Fruit fly (Drosophila melanogaster) whole organism, embryonic: Measurements from ENCODE around the gene Tctp.
A peak's percentile ranks its signal among the peaks of the same experiment; 100 is the strongest.

ENCODE experiments used
- Antp ChIP-seq: fragments of 200-800 bp; sonication (Bioruptor generic); optimal IDR thresholded peaks from 3 replicates; lab custom pipeline; 2016; ENCODE audit warnings: missing biosample characterization, missing genetic modification characterization
- C15 ChIP-seq: fragments of 200-800 bp; sonication (Bioruptor generic); IDR thresholded peaks from 3 replicates; pipeline ENCODE4 v1.3.6; 2022; ENCODE audit warnings: missing biosample characterization, missing genetic modification characterization
- CG13894 ChIP-seq: fragments of 200-800 bp; sonication (Bioruptor generic); optimal IDR thresholded peaks from 3 replicates; lab custom pipeline; 2018; ENCODE audit warnings: missing biosample characterization, mild to moderate bottlenecking, missing genetic modification characterization, moderate library complexity
- CG14050 ChIP-seq: fragments of 200-800 bp; sonication (Bioruptor generic); IDR thresholded peaks from 3 replicates; pipeline ENCODE4 v1.3.6; 2022; ENCODE audit warnings: missing biosample characterization, missing genetic modification characterization
- CG14441 ChIP-seq: fragments of 200-800 bp; sonication (Bioruptor generic); IDR thresholded peaks from 2 replicates; pipeline ENCODE4 v1.3.6; 2022; ENCODE audit warnings: missing biosample characterization, missing genetic modification characterization
- CG1529 ChIP-seq: fragments of 200-800 bp; sonication (Bioruptor generic); optimal IDR thresholded peaks from 3 replicates; lab custom pipeline; 2018; ENCODE audit warnings: missing biosample characterization, missing genetic modification characterization
- CG2199 ChIP-seq: fragments of 200-800 bp; sonication (Bioruptor generic); IDR thresholded peaks from 3 replicates; pipeline ENCODE4 v1.3.6; 2022; ENCODE audit warnings: missing biosample characterization, missing genetic modification characterization
- CG3281 ChIP-seq: fragments of 200-800 bp; sonication (Bioruptor generic); optimal IDR thresholded peaks from 3 replicates; lab custom pipeline; 2017; ENCODE audit warnings: missing biosample characterization, mild to moderate bottlenecking, missing genetic modification characterization
- CG33557 ChIP-seq: fragments of 200-800 bp; sonication (Bioruptor generic); optimal IDR thresholded peaks from 2 replicates; lab custom pipeline; 2019; ENCODE audit warnings: missing biosample characterization, mild to moderate bottlenecking, missing genetic modification characterization, moderate library complexity
- CG34376 ChIP-seq: fragments of 200-800 bp; sonication (Bioruptor generic); optimal IDR thresholded peaks from 2 replicates; lab custom pipeline; 2018; ENCODE audit warnings: missing biosample characterization, mild to moderate bottlenecking, missing genetic modification characterization
- CG43689 ChIP-seq: fragments of 200-800 bp; sonication (Bioruptor generic); IDR thresholded peaks from 2 replicates; pipeline ENCODE4 v1.3.6; 2022; ENCODE audit warnings: missing biosample characterization, missing genetic modification characterization
- CG4854 ChIP-seq: fragments of 200-800 bp; sonication (Bioruptor generic); optimal IDR thresholded peaks from 2 replicates; lab custom pipeline; 2016; ENCODE audit warnings: missing biosample characterization, missing genetic modification characterization, inconsistent platforms
- CG9727 ChIP-seq: fragments of 200-800 bp; sonication (Bioruptor generic); optimal IDR thresholded peaks from 3 replicates; lab custom pipeline; 2017; ENCODE audit warnings: missing biosample characterization, mild to moderate bottlenecking, missing genetic modification characterization
- CrebB ChIP-seq: fragments of 200-800 bp; sonication (Bioruptor generic); optimal IDR thresholded peaks from 3 replicates; lab custom pipeline; 2018; ENCODE audit warnings: missing biosample characterization, mild to moderate bottlenecking, missing genetic modification characterization
- Doc3 ChIP-seq: fragments of 200-800 bp; sonication (Bioruptor generic); IDR thresholded peaks from 3 replicates; pipeline ENCODE4 v1.3.6; 2022; ENCODE audit warnings: missing biosample characterization, missing genetic modification characterization; ENCODE audit not compliant: partially characterized antibody
- HLH3B ChIP-seq: fragments of 200-800 bp; sonication (Bioruptor generic); IDR thresholded peaks from 2 replicates; pipeline ENCODE4 v1.3.6; 2022; ENCODE audit warnings: missing biosample characterization, missing genetic modification characterization
- HmgZ ChIP-seq: fragments of 200-800 bp; sonication (Bioruptor generic); optimal IDR thresholded peaks from 2 replicates; lab custom pipeline; 2018; ENCODE audit warnings: missing biosample characterization, mild to moderate bottlenecking, missing genetic modification characterization
- Hmr ChIP-seq: fragments of 200-800 bp; sonication (Bioruptor generic); optimal IDR thresholded peaks from 3 replicates; lab custom pipeline; 2017; ENCODE audit warnings: mild to moderate bottlenecking, missing biosample characterization, missing genetic modification reagents, missing genetic modification characterization
- Hmx ChIP-seq: fragments of 200-800 bp; sonication (Bioruptor generic); optimal IDR thresholded peaks from 2 replicates; lab custom pipeline; 2016; ENCODE audit warnings: missing biosample characterization, missing genetic modification characterization
- MESR4 ChIP-seq: fragments of 200-800 bp; sonication (Bioruptor generic); optimal IDR thresholded peaks from 2 replicates; lab custom pipeline; 2018; ENCODE audit warnings: missing biosample characterization, mild to moderate bottlenecking, missing genetic modification characterization, moderate library complexity
- Oaz ChIP-seq: fragments of 200-800 bp; sonication (Bioruptor generic); IDR thresholded peaks from 2 replicates; pipeline ENCODE4 v1.3.6; 2022; ENCODE audit warnings: missing biosample characterization, missing genetic modification characterization
- Oli ChIP-seq: fragments of 200-800 bp; sonication (Bioruptor generic); optimal IDR thresholded peaks from 2 replicates; lab custom pipeline; 2018; ENCODE audit warnings: missing biosample characterization, mild to moderate bottlenecking, missing genetic modification characterization, moderate library complexity
- Opbp ChIP-seq: fragments of 200-800 bp; sonication (Bioruptor generic); IDR thresholded peaks from 3 replicates; pipeline ENCODE4 v1.3.6; 2022; ENCODE audit warnings: missing biosample characterization, missing genetic modification characterization; ENCODE audit not compliant: partially characterized antibody
- Xbp1 ChIP-seq: fragments of 200-800 bp; sonication (Bioruptor generic); optimal IDR thresholded peaks from 3 replicates; lab custom pipeline; 2016; ENCODE audit warnings: missing biosample characterization, mild to moderate bottlenecking, missing genetic modification characterization
- Xrp1 ChIP-seq: fragments of 200-800 bp; sonication (Bioruptor generic); IDR thresholded peaks from 2 replicates; pipeline ENCODE4 v1.3.6; 2022; ENCODE audit warnings: missing biosample characterization, missing genetic modification characterization
- al ChIP-seq: fragments of 200-800 bp; sonication (Bioruptor generic); IDR thresholded peaks from 2 replicates; pipeline ENCODE4 v1.3.6; 2022; ENCODE audit warnings: missing biosample characterization, missing genetic modification characterization
- ap ChIP-seq: fragments of 200-800 bp; sonication (Bioruptor generic); IDR thresholded peaks from 2 replicates; pipeline ENCODE4 v1.3.6; 2022; ENCODE audit warnings: missing biosample characterization, missing genetic modification characterization
- bigmax ChIP-seq: fragments of 200-800 bp; sonication (Bioruptor generic); optimal IDR thresholded peaks from 2 replicates; lab custom pipeline; 2018; ENCODE audit warnings: missing biosample characterization, mild to moderate bottlenecking, missing genetic modification characterization
- btn ChIP-seq: fragments of 200-800 bp; sonication (Bioruptor generic); optimal IDR thresholded peaks from 2 replicates; lab custom pipeline; 2016; ENCODE audit warnings: missing biosample characterization, missing genetic modification characterization
- chn ChIP-seq: fragments of 200-800 bp; sonication (Bioruptor generic); optimal IDR thresholded peaks from 2 replicates; lab custom pipeline; 2016; ENCODE audit warnings: missing biosample characterization, missing genetic modification characterization
- corto ChIP-seq: fragments of 200-800 bp; sonication (Bioruptor generic); optimal IDR thresholded peaks from 2 replicates; lab custom pipeline; 2016; ENCODE audit warnings: missing biosample characterization, mild to moderate bottlenecking, missing genetic modification characterization, moderate library complexity
- dysf ChIP-seq: fragments of 200-800 bp; sonication (Bioruptor generic); IDR thresholded peaks from 3 replicates; pipeline ENCODE4 v1.3.6; 2022; ENCODE audit warnings: missing biosample characterization, missing genetic modification characterization
- ems ChIP-seq: fragments of 200-800 bp; sonication (Bioruptor generic); optimal IDR thresholded peaks from 3 replicates; lab custom pipeline; 2016; ENCODE audit warnings: missing biosample characterization, missing genetic modification characterization
- gfzf ChIP-seq: fragments of 200-800 bp; sonication (Bioruptor generic); optimal IDR thresholded peaks from 2 replicates; lab custom pipeline; 2016; ENCODE audit warnings: missing biosample characterization, mild to moderate bottlenecking, missing genetic modification characterization, moderate library complexity
- inv ChIP-seq: fragments of 200-800 bp; sonication (Bioruptor generic); IDR thresholded peaks from 2 replicates; pipeline ENCODE4 v1.3.6; 2022; ENCODE audit warnings: missing biosample characterization, missing genetic modification characterization; ENCODE audit not compliant: partially characterized antibody
- jing ChIP-seq: fragments of 200-800 bp; sonication (Bioruptor generic); optimal IDR thresholded peaks from 2 replicates; lab custom pipeline; 2018; ENCODE audit warnings: missing biosample characterization, mild to moderate bottlenecking, missing genetic modification characterization
- lab ChIP-seq: fragments of 200-800 bp; sonication (Bioruptor generic); optimal IDR thresholded peaks from 3 replicates; lab custom pipeline; 2017; ENCODE audit warnings: missing biosample characterization, missing genetic modification characterization, mild to moderate bottlenecking, moderate library complexity, missing genetic modification reagents
- lbe ChIP-seq: fragments of 200-800 bp; sonication (Bioruptor generic); optimal IDR thresholded peaks from 2 replicates; lab custom pipeline; 2016; ENCODE audit warnings: missing biosample characterization, mild to moderate bottlenecking, missing genetic modification characterization
- maf-S ChIP-seq: fragments of 200-800 bp; sonication (Bioruptor generic); optimal IDR thresholded peaks from 2 replicates; lab custom pipeline; 2016; ENCODE audit warnings: missing biosample characterization, missing genetic modification characterization
- odd ChIP-seq: fragments of 200-800 bp; sonication (Bioruptor generic); optimal IDR thresholded peaks from 2 replicates; lab custom pipeline; 2017; ENCODE audit warnings: missing biosample characterization, mild to moderate bottlenecking, missing genetic modification characterization
- peb ChIP-seq: fragments of 200-800 bp; sonication (Bioruptor generic); IDR thresholded peaks from 2 replicates; pipeline ENCODE4 v1.3.6; 2022; ENCODE audit warnings: missing biosample characterization, missing genetic modification characterization
- pzg ChIP-seq: fragments of 200-800 bp; sonication (Bioruptor generic); optimal IDR thresholded peaks from 3 replicates; lab custom pipeline; 2018; ENCODE audit warnings: missing biosample characterization, mild to moderate bottlenecking, missing genetic modification characterization, moderate library complexity
- ro ChIP-seq: fragments of 200-800 bp; sonication (Bioruptor generic); IDR thresholded peaks from 2 replicates; pipeline ENCODE4 v1.3.6; 2022; ENCODE audit warnings: missing biosample characterization, missing genetic modification characterization
- sens ChIP-seq: fragments of 200-800 bp; sonication (Bioruptor generic); peaks from one replicate; lab custom pipeline; 2016; ENCODE audit warnings: missing biosample characterization, missing genetic modification characterization
- sna ChIP-seq: fragments of 200-800 bp; sonication (Bioruptor generic); IDR thresholded peaks from 2 replicates; pipeline ENCODE4 v1.3.6; 2022; ENCODE audit warnings: missing biosample characterization, missing genetic modification characterization; ENCODE audit not compliant: partially characterized antibody
- stwl ChIP-seq: fragments of 200-800 bp; sonication (Bioruptor generic); optimal IDR thresholded peaks from 3 replicates; lab custom pipeline; 2018; ENCODE audit warnings: missing biosample characterization, mild to moderate bottlenecking, missing genetic modification characterization, moderate library complexity
- tin ChIP-seq: fragments of 200-800 bp; sonication (Bioruptor generic); optimal IDR thresholded peaks from 3 replicates; lab custom pipeline; 2016; ENCODE audit warnings: missing biosample characterization, missing genetic modification characterization
- ttk ChIP-seq: fragments of 200-800 bp; sonication (Bioruptor generic); IDR thresholded peaks from 2 replicates; pipeline ENCODE4 v2.1.2; 2022; ENCODE audit warnings: missing biosample characterization, missing genetic modification characterization
- wek ChIP-seq: fragments of 200-800 bp; sonication (Bioruptor generic); optimal IDR thresholded peaks from 3 replicates; lab custom pipeline; 2018; ENCODE audit warnings: missing biosample characterization, mild to moderate bottlenecking, missing genetic modification characterization, moderate library complexity
- yki ChIP-seq: fragments of >200 bp; optimal IDR thresholded peaks from 3 replicates; lab custom pipeline; 2018

The Tctp gene

DNA sequence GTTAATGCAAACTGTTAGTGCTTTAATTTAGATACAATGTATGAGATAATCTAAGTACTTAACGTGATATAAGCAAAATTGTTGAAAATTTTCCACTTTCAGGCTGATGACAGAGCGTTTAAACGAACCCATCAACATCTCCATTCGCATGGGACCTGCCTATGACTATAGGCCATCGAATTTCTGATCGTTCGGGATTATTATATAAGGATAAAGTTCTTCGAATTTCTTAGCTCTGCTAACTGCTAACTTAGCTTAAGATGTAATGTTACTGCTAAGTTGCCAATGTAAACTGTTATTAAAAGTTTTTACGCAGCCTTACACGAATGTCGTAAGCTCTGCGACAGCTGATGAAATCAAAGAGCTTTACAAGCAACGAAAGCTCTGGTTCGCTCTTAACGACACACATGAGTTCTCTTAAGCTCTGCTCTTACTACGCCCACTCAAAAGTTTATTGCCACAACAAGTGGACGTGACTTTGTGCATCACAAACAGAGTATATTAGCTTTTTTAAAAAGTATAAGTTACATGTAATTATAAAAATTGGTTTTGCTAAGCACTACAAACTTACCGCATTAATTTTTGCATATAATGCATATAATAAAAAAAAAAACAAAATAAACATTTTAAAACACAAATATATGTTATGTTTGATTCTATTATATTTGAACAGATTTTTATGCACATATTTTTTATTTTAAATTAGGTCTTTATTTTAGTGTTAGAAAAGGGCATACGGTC, 13.2 kb upstream of the Tctp start (continued):
- peak; percentile 99 for TF ChIP-seq lab (GFP tag; lab: Kevin White, UChicago)
- TF ChIP-seq stwl (tag; lab: Kevin White, UChicago), result no peak
- TF ChIP-seq tin (GFP tag; lab: Kevin White, UChicago), result peak; percentile 97
- peak; percentile 85 for TF ChIP-seq CG4854 (GFP tag; lab: Kevin White, UChicago)
- peak; percentile 49 for TF ChIP-seq bigmax (GFP tag; lab: Kevin White, UChicago)
- peak; percentile 98 for TF ChIP-seq CG13894
- TF ChIP-seq CG33557 (GFP tag; lab: Kevin White, UChicago), result peak; percentile 90
- TF ChIP-seq maf-S (GFP tag; lab: Kevin White, UChicago), result peak; percentile 81
- TF ChIP-seq Doc3 (GFP tag; lab: Robert Waterston, UW), result no peak
- TF ChIP-seq CG1529 (GFP tag; lab: Kevin White, UChicago), result peak; percentile 97
- peak; percentile 95 for TF ChIP-seq CG43689 (GFP tag; lab: Robert Waterston, UW)
- TF ChIP-seq Opbp (GFP tag; lab: Robert Waterston, UW), result no peak
- peak; percentile 99 for TF ChIP-seq Hmr (GFP tag; lab: Kevin White, UChicago)
- peak; percentile 97 for TF ChIP-seq HmgZ
- peak; percentile 97 for TF ChIP-seq Oaz
- TF ChIP-seq sna (GFP tag; lab: Robert Waterston, UW), result no peak
- peak; percentile 3 for TF ChIP-seq gfzf (GFP tag; lab: Kevin White, UChicago)
- peak; percentile 81 for TF ChIP-seq chn (GFP tag; lab: Kevin White, UChicago)
- TF ChIP-seq ttk (GFP tag; lab: Robert Waterston, UW), result peak; percentile 98
- TF ChIP-seq ap (GFP tag; lab: Robert Waterston, UW), result peak; percentile 97
- TF ChIP-seq sens (GFP tag; lab: Kevin White, UChicago), result peak; percentile 97
- TF ChIP-seq MESR4, result peak; percentile 19
- peak; percentile 83 for TF ChIP-seq corto (GFP tag; lab: Kevin White, UChicago)
- peak; percentile 82 for TF ChIP-seq Hmx (GFP tag; lab: Kevin White, UChicago)
- peak; percentile 96 for TF ChIP-seq CG2199 (GFP tag; lab: Robert Waterston, UW)
- peak; percentile 97 for TF ChIP-seq Xbp1 (GFP tag; lab: Kevin White, UChicago)
- TF ChIP-seq ems, result peak; percentile 90
- TF ChIP-seq C15 (GFP tag; lab: Robert Waterston, UW), result peak; percentile 96
- peak; percentile 98 for TF ChIP-seq HLH3B (GFP tag; lab: Robert Waterston, UW)
- TF ChIP-seq CG14050 (GFP tag; lab: Robert Waterston, UW), result peak; percentile 97
- TF ChIP-seq jing (GFP tag; lab: Kevin White, UChicago), result peak; percentile 91
- TF ChIP-seq peb (GFP tag; lab: Robert Waterston, UW), result peak; percentile 97
- TF ChIP-seq pzg (GFP tag; lab: Kevin White, UChicago), result peak; percentile 4
- peak; percentile 97 for TF ChIP-seq ro
- peak; percentile 98 for TF ChIP-seq odd
- peak; percentile 95 for TF ChIP-seq CrebB
- TF ChIP-seq CG14441, result peak; percentile 98
- TF ChIP-seq Antp (GFP tag; lab: Kevin White, UChicago), result peak; percentile 79
- TF ChIP-seq Xrp1 (GFP tag; lab: Robert Waterston, UW), result peak; percentile 98
- peak; percentile 85 for TF ChIP-seq lbe (GFP tag; lab: Kevin White, UChicago)
- no peak for TF ChIP-seq yki (lab: Kevin White, UChicago)
- peak; percentile 100 for TF ChIP-seq CG9727
- TF ChIP-seq CG34376 (GFP tag; lab: Kevin White, UChicago), result peak; percentile 97
- peak; percentile 99 for TF ChIP-seq al (GFP tag; lab: Robert Waterston, UW)
- TF ChIP-seq wek (GFP tag; lab: Kevin White, UChicago), result peak; percentile 57
- peak; percentile 99 for TF ChIP-seq dysf (GFP tag; lab: Robert Waterston, UW)
- peak; percentile 99 for TF ChIP-seq Oli (tag; lab: Kevin White, UChicago)
- no peak for TF ChIP-seq inv (GFP tag; lab: Robert Waterston, UW)
- TF ChIP-seq btn (GFP tag; lab: Kevin White, UChicago), result peak; percentile 10
- TF ChIP-seq CG3281, result peak; percentile 99
